Fruit fly (Drosophila melanogaster) whole organism, pupa: ENCODE results near the gene Cyp12c1.

ENCODE experiments used
- CG15710 ChIP-seq: fragments of 200-800 bp; sonication (Bioruptor generic); optimal IDR thresholded peaks from 2 replicates; lab custom pipeline; 2018; ENCODE audit warnings: missing biosample characterization, mild to moderate bottlenecking, missing genetic modification characterization, moderate library complexity
- CG17806 ChIP-seq: fragments of 200-800 bp; sonication (Bioruptor generic); optimal IDR thresholded peaks from 2 replicates; lab custom pipeline; 2018; ENCODE audit warnings: missing biosample characterization, mild to moderate bottlenecking, missing genetic modification characterization, moderate library complexity
- CG34367 ChIP-seq: fragments of 200-800 bp; sonication (Bioruptor generic); optimal IDR thresholded peaks from 2 replicates; lab custom pipeline; 2018; ENCODE audit warnings: missing biosample characterization, mild to moderate bottlenecking, missing genetic modification characterization
- CG4496 ChIP-seq: fragments of 200-800 bp; sonication (Bioruptor generic); IDR thresholded peaks from 3 replicates; pipeline ENCODE4 v1.3.6; 2022; ENCODE audit warnings: missing biosample characterization, missing genetic modification characterization
- CG8159 ChIP-seq: fragments of 200-800 bp; sonication (Bioruptor generic); optimal IDR thresholded peaks from 3 replicates; lab custom pipeline; 2018; ENCODE audit warnings: missing biosample characterization, mild to moderate bottlenecking, missing genetic modification characterization, moderate library complexity
- CG9948 ChIP-seq: fragments of 200-800 bp; sonication (Bioruptor generic); optimal IDR thresholded peaks from 2 replicates; lab custom pipeline; 2018; ENCODE audit warnings: missing biosample characterization, mild to moderate bottlenecking, missing genetic modification characterization, moderate library complexity
- D1 ChIP-seq: fragments of 200-800 bp; sonication (Bioruptor generic); optimal IDR thresholded peaks from 2 replicates; lab custom pipeline; 2018; ENCODE audit warnings: missing biosample characterization, mild to moderate bottlenecking, missing genetic modification characterization, moderate library complexity
- Ets98B ChIP-seq: fragments of 200-800 bp; sonication (Bioruptor generic); IDR thresholded peaks from 2 replicates; pipeline ENCODE4 v1.3.6; 2022; ENCODE audit warnings: missing biosample characterization, missing genetic modification characterization
- Pif1A ChIP-seq: fragments of 200-800 bp; sonication (Bioruptor generic); optimal IDR thresholded peaks from 3 replicates; lab custom pipeline; 2016; ENCODE audit warnings: missing biosample characterization, missing genetic modification characterization

DNA sequence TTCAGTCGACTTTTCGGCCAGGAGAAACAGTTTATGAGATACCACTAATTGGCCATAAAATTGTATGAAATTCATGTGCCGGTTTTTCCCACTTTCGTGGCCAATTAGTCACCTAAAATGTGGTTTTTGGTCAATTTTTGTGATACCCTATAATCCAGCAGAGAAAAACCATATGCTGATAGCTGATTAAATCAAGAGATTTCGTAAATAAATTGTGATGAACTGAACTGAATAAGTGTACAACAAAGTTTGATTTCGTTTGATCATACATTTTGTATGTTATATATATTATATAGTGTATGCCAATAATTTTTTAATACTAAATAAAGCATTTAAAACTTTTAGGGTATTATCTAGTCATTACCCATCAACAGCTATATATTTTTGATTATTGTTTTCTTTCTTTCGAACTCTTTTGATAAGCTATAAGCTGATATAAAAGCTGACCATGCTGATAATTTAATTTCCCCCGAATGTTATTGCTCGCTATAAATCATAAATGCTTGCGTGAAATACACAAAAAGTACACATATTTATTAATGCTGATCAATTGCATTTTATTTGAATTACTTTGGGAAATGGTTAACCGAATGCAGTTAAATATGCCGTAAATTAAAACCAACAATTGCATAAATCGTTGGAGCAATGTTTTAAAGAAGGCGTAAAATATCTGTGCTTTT is 51.2 kb downstream of the Cyp12c1 start:
- TF ChIP-seq CG4496 (GFP tag; lab: Robert Waterston, UW) (no peak), Pif1A (GFP tag; lab: Kevin White, UChicago) (no peak), D1 (no peak), CG34367 (no peak), Ets98B (GFP tag; lab: Robert Waterston, UW) (no peak), CG15710 (tag; lab: Kevin White, UChicago) (no peak), CG8159 (tag; lab: Kevin White, UChicago) (no peak), CG17806 (tag; lab: Kevin White, UChicago) (no peak), CG9948 (tag; lab: Kevin White, UChicago) (no peak)
